Worm (Caenorhabditis elegans): ENCODE results near the gene taf-3.
A peak's percentile ranks its signal among the peaks of the same experiment; 100 is the strongest.

The taf-3 gene

DNA sequence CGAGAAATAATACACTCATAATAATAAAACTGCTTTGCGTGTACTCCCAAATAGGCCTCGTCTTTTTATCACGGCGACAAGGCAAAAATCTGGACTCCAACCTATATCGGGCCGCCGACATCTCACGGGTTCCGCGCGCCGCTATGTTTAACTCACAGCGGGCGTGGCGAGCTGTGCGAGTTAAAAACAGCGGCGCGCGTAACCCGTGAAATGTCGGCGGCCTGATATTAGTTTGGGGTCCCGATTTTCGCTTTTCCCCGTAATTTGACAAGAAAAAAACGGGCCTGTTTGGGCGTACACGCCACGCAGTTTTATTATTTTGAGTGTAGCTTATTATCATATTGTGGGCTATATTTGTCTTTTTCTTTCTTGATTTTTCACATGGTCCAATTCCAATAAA is 9.6 kb downstream of the taf-3 start:
- TF ChIP-seq hlh-30 (tag; optimal IDR thresholded peaks at IDR 0.05; ENCODE audit: insufficient read depth) (no peak), elt-4 (tag; optimal IDR thresholded peaks at IDR 0.05) (no peak), lim-6 (tag; optimal IDR thresholded peaks at IDR 0.05) (no peak), ceh-22 (tag; optimal IDR thresholded peaks at IDR 0.05) (no peak), C08G9.2 (tag; optimal IDR thresholded peaks at IDR 0.05) (no peak), pat-9 (tag; optimal IDR thresholded peaks at IDR 0.05) (no peak), unc-42 (tag; optimal IDR thresholded peaks at IDR 0.05) (no peak), sox-2 (GFP tag; IDR thresholded peaks at IDR 0.05) (no peak), ceh-48 (tag; optimal IDR thresholded peaks at IDR 0.05) (no peak), nfya-1 (tag; optimal IDR thresholded peaks at IDR 0.05) (no peak), hlh-15 (tag; optimal IDR thresholded peaks at IDR 0.05) (no peak), odd-2 (tag; optimal IDR thresholded peaks at IDR 0.05) (no peak), C38D4.7 (GFP tag; optimal IDR thresholded peaks at IDR 0.05) (no peak), K02D7.2 (tag; optimal IDR thresholded peaks at IDR 0.05) (no peak)

ce11 chrX:16342256-16342655 is 10.0 kb downstream of the taf-3 start:
- TF ChIP-seq ceh-34 (tag; optimal IDR thresholded peaks at IDR 0.05) (peak; percentile 44), ceh-31 (tag; optimal IDR thresholded peaks at IDR 0.05) (peak; percentile 27), tbx-2 (tag; optimal IDR thresholded peaks at IDR 0.05) (peak; percentile 6), mec-3 (tag; optimal IDR thresholded peaks at IDR 0.05; ENCODE audit: borderline replicate concordance) (no peak)

DNA sequence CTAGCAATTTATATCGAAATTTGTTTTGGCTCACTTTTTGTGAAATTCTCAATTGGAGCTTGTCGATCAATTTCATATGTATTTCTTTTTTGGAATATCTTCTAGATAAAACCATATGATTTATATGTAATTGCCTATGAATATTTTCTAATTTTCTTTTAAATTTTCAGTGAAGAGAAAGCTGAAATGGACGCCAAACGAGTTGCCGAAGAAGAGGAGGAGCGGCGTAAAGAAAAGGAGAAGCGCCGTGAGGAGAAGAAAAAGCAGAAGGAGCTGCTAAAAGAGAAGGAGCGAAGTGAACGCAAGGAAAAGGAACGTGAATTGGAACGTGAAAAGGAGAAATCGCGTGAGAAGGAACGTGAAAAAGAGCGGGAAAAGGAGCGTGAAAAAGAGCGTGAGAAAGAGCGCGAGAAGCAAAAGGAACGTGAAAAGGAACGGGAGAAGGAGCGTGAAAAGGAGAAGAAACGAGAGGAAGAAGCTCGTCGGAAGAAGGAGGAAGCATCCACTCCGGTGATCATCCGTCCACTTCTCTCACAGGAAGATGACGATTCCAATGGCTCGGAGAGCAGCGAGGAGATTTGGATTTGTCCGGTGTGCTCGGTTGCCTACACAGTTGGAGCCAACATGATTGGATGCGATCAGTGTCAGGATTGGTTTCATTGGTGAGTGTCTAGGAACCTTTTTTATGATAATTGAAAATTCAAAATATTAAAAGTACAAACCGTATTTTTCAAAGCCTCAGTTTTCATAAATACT is 11.8 kb downstream of the taf-3 start:
- TF ChIP-seq tbx-2 (tag; optimal IDR thresholded peaks at IDR 0.05): no peak
- no peak for TF ChIP-seq odd-2 (tag; optimal IDR thresholded peaks at IDR 0.05)
- no peak for TF ChIP-seq ceh-31 (tag; optimal IDR thresholded peaks at IDR 0.05)
- no peak for TF ChIP-seq ceh-6 (GFP tag; optimal IDR thresholded peaks at IDR 0.05)
- peak; percentile 42 for TF ChIP-seq fkh-10 (GFP tag; optimal IDR thresholded peaks at IDR 0.05)

DNA sequence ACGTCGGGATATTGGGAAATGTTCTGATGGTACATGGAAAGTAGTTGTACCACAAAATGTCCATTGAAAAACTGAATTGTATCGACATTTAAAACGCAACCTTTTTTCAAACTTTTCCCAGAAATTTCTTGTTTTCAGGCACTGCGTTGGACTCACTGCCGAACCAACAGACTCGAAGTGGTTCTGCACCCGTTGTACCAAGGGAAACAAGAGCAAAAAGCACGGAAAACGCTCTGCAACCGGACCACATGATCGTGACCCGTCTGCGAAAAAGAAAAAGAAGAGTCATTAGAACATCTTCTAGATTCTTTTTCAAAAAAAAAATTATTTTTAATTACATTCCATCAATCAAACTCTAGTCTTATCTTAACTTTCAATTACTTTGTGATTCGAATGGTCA is 13.1 kb downstream of the taf-3 start:
- no peak for TF ChIP-seq ceh-9 (tag; optimal IDR thresholded peaks at IDR 0.05)
- TF ChIP-seq fkh-10 (GFP tag; optimal IDR thresholded peaks at IDR 0.05): peak; percentile 74
- TF ChIP-seq fkh-6 (tag; optimal IDR thresholded peaks at IDR 0.05): no peak

- TF ChIP-seq hlh-8 (tag; optimal IDR thresholded peaks at IDR 0.05) (no peak), pha-4 (tag; optimal IDR thresholded peaks at IDR 0.05) (no peak), hlh-30 (tag; optimal IDR thresholded peaks at IDR 0.05; ENCODE audit: insufficient read depth) (no peak), gmeb-2 (tag; optimal IDR thresholded peaks at IDR 0.05) (no peak), ceh-19 (GFP tag; optimal IDR thresholded peaks at IDR 0.05) (no peak), eyg-1 (tag; optimal IDR thresholded peaks at IDR 0.05) (no peak), elt-2 (tag; optimal IDR thresholded peaks at IDR 0.05) (peak; percentile 73)
Measured at ce11 chrX:16346212-16346883, 14.1 kb downstream of the taf-3 start.

- TF ChIP-seq syd-9 (tag; optimal IDR thresholded peaks at IDR 0.05) (no peak), K09A11.1 (tag; optimal IDR thresholded peaks at IDR 0.05; ENCODE audit: insufficient read depth) (no peak), ceh-2 (tag; optimal IDR thresholded peaks at IDR 0.05) (no peak), elt-2 (tag; optimal IDR thresholded peaks at IDR 0.05) (peak; percentile 64), ceh-18 (tag; optimal IDR thresholded peaks at IDR 0.05) (no peak), unc-3 (GFP tag; conservative IDR thresholded peaks at IDR 0.05) (no peak), unc-3 (tag; optimal IDR thresholded peaks at IDR 0.05) (no peak), pax-1 (tag; optimal IDR thresholded peaks at IDR 0.05) (no peak), rnt-1 (tag; optimal IDR thresholded peaks at IDR 0.05) (peak; percentile 8), ceh-34 (tag; optimal IDR thresholded peaks at IDR 0.05) (no peak), ceh-48 (tag; optimal IDR thresholded peaks at IDR 0.05) (no peak), unc-55 (GFP tag; optimal IDR thresholded peaks at IDR 0.05) (no peak), dve-1 (tag; optimal IDR thresholded peaks at IDR 0.05) (peak; percentile 19)
Measured at ce11 chrX:16349019-16349418, 16.8 kb downstream of the taf-3 start.

Measured in whole organism, late embryonic.